Fruit fly (Drosophila melanogaster) whole organism, pupa: ENCODE results near the gene Kr-h1.

ENCODE experiments used
- CG10348 ChIP-seq: fragments of 200-800 bp; sonication (Bioruptor generic); IDR thresholded peaks from 2 replicates; pipeline ENCODE4 v1.3.6; 2022; ENCODE audit warnings: missing biosample characterization, missing genetic modification characterization
- CG12605 ChIP-seq: fragments of 200-800 bp; sonication (Bioruptor generic); IDR thresholded peaks from 2 replicates; pipeline ENCODE4 v1.3.6; 2022; ENCODE audit warnings: missing biosample characterization, missing genetic modification characterization
- CG13204 ChIP-seq: fragments of 200-800 bp; sonication (Bioruptor generic); optimal IDR thresholded peaks from 2 replicates; lab custom pipeline; 2018; ENCODE audit warnings: missing biosample characterization, mild to moderate bottlenecking, missing genetic modification characterization, moderate library complexity
- CG14655 ChIP-seq: fragments of 200-800 bp; sonication (Bioruptor generic); optimal IDR thresholded peaks from 3 replicates; lab custom pipeline; 2017; ENCODE audit warnings: mild to moderate bottlenecking, missing biosample characterization, missing genetic modification reagents, missing genetic modification characterization
- CG15710 ChIP-seq: fragments of 200-800 bp; sonication (Bioruptor generic); optimal IDR thresholded peaks from 2 replicates; lab custom pipeline; 2018; ENCODE audit warnings: missing biosample characterization, mild to moderate bottlenecking, missing genetic modification characterization, moderate library complexity
- CG17806 ChIP-seq: fragments of 200-800 bp; sonication (Bioruptor generic); optimal IDR thresholded peaks from 2 replicates; lab custom pipeline; 2018; ENCODE audit warnings: missing biosample characterization, mild to moderate bottlenecking, missing genetic modification characterization, moderate library complexity
- CG32121 ChIP-seq: fragments of 200-800 bp; sonication (Bioruptor generic); IDR thresholded peaks from 2 replicates; pipeline ENCODE4 v1.3.6; 2022; ENCODE audit warnings: missing biosample characterization, missing genetic modification characterization
- CG34367 ChIP-seq: fragments of 200-800 bp; sonication (Bioruptor generic); optimal IDR thresholded peaks from 2 replicates; lab custom pipeline; 2018; ENCODE audit warnings: missing biosample characterization, mild to moderate bottlenecking, missing genetic modification characterization
- CG4496 ChIP-seq: fragments of 200-800 bp; sonication (Bioruptor generic); IDR thresholded peaks from 3 replicates; pipeline ENCODE4 v1.3.6; 2022; ENCODE audit warnings: missing biosample characterization, missing genetic modification characterization
- CG8159 ChIP-seq: fragments of 200-800 bp; sonication (Bioruptor generic); optimal IDR thresholded peaks from 3 replicates; lab custom pipeline; 2018; ENCODE audit warnings: missing biosample characterization, mild to moderate bottlenecking, missing genetic modification characterization, moderate library complexity
- CG8301 ChIP-seq: fragments of 200-800 bp; sonication (Bioruptor generic); optimal IDR thresholded peaks from 2 replicates; lab custom pipeline; 2018; ENCODE audit warnings: missing biosample characterization, mild to moderate bottlenecking, missing genetic modification characterization
- CG9948 ChIP-seq: fragments of 200-800 bp; sonication (Bioruptor generic); optimal IDR thresholded peaks from 2 replicates; lab custom pipeline; 2018; ENCODE audit warnings: missing biosample characterization, mild to moderate bottlenecking, missing genetic modification characterization, moderate library complexity
- D1 ChIP-seq: fragments of 200-800 bp; sonication (Bioruptor generic); optimal IDR thresholded peaks from 2 replicates; lab custom pipeline; 2018; ENCODE audit warnings: missing biosample characterization, mild to moderate bottlenecking, missing genetic modification characterization, moderate library complexity
- EcR ChIP-seq: fragments of 200-800 bp; sonication (Bioruptor generic); optimal IDR thresholded peaks from 3 replicates; lab custom pipeline; 2019; ENCODE audit warnings: missing biosample characterization, missing genetic modification characterization, mild to moderate bottlenecking, moderate library complexity, missing genetic modification reagents
- Ets98B ChIP-seq: fragments of 200-800 bp; sonication (Bioruptor generic); IDR thresholded peaks from 2 replicates; pipeline ENCODE4 v1.3.6; 2022; ENCODE audit warnings: missing biosample characterization, missing genetic modification characterization
- Pif1A ChIP-seq: fragments of 200-800 bp; sonication (Bioruptor generic); optimal IDR thresholded peaks from 3 replicates; lab custom pipeline; 2016; ENCODE audit warnings: missing biosample characterization, missing genetic modification characterization
- Pif1B ChIP-seq: fragments of 200-800 bp; sonication (Bioruptor generic); optimal IDR thresholded peaks from 3 replicates; lab custom pipeline; 2016; ENCODE audit warnings: missing biosample characterization, missing genetic modification characterization
- Snoo ChIP-seq: fragments of 200-800 bp; sonication (Bioruptor generic); optimal IDR thresholded peaks from 3 replicates; lab custom pipeline; 2017; ENCODE audit warnings: missing biosample characterization, mild to moderate bottlenecking, missing genetic modification characterization, inconsistent platforms
- fd96Ca ChIP-seq: fragments of 200-800 bp; sonication (Bioruptor generic); IDR thresholded peaks from 3 replicates; pipeline ENCODE4 v1.3.6; 2022; ENCODE audit warnings: missing biosample characterization, missing genetic modification characterization
- gl ChIP-seq: fragments of 200-800 bp; sonication (Bioruptor generic); optimal IDR thresholded peaks from 2 replicates; lab custom pipeline; 2018; ENCODE audit warnings: missing biosample characterization, mild to moderate bottlenecking, missing genetic modification characterization
- rn ChIP-seq: fragments of 200-800 bp; sonication (Bioruptor generic); IDR thresholded peaks from 2 replicates; pipeline ENCODE4 v1.3.6; 2022; ENCODE audit warnings: missing biosample characterization, missing genetic modification characterization

Gene Kr-h1

DNA sequence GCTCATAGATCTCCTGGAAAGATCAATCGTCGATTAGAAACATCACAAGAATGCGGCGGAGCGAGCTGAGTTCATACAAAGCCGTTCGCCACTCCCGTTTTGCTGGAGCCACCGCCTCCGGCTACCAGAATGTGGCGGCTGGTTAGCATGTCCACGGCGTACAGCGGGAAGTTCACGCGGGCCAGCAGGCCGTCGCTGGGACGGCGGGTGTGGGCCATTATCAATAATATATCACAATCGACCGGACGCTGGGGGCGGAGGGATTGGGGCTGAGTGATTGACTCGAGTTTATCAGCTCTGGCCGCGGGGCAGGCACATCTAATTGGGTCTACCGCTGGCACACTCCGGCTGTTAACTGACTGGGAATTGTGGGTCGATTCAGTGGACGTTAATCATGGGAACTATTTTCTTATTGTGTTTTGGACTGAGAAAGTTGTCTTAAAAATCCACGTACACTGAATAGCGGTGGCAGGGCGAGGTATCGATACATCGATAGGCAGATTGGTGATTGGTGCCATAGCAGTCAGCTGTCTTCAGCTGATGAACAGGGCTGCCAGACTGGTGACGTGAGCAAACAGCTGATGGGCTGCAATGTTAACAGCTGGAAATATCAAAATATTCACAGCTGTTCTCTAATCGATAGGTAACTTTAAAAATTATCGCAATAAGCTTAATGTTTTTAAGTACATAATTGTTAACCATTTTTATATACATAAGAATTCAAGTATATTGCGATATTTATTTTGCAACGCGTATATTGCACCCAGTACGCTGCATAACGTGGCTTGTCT is 16.3 kb downstream of the Kr-h1 start, which contains the start of gene CG9175:
CG9175 (minus strand) TSS at position 488 of the 791 bp plus-strand sequence.
- no peak for TF ChIP-seq CG8301
- no peak for TF ChIP-seq rn (GFP tag; lab: Robert Waterston, UW)
- TF ChIP-seq CG8159 (tag; lab: Kevin White, UChicago), result no peak
- TF ChIP-seq Pif1B (GFP tag; lab: Kevin White, UChicago), result no peak
- no peak for TF ChIP-seq CG4496 (GFP tag; lab: Robert Waterston, UW)
- no peak for TF ChIP-seq CG15710 (tag; lab: Kevin White, UChicago)
- TF ChIP-seq CG10348 (GFP tag; lab: Robert Waterston, UW), result no peak
- no peak for TF ChIP-seq Ets98B (GFP tag; lab: Robert Waterston, UW)
- no peak for TF ChIP-seq CG34367 (tag; lab: Kevin White, UChicago)
- no peak for TF ChIP-seq CG9948

- TF ChIP-seq fd96Ca (GFP tag; lab: Robert Waterston, UW) (no peak), CG15710 (tag; lab: Kevin White, UChicago) (no peak), CG8301 (no peak), Snoo (tag; lab: Kevin White, UChicago) (no peak), rn (GFP tag; lab: Robert Waterston, UW) (no peak), CG12605 (GFP tag; lab: Robert Waterston, UW) (no peak), CG14655 (GFP tag; lab: Kevin White, UChicago) (no peak), D1 (tag; lab: Kevin White, UChicago) (no peak), EcR (GFP tag; lab: Kevin White, UChicago) (no peak), CG32121 (GFP tag; lab: Robert Waterston, UW) (no peak), CG13204 (no peak), Pif1A (no peak), CG4496 (GFP tag; lab: Robert Waterston, UW) (no peak), Ets98B (GFP tag; lab: Robert Waterston, UW) (no peak), CG34367 (tag; lab: Kevin White, UChicago) (no peak), CG9948 (no peak), CG8159 (tag; lab: Kevin White, UChicago) (no peak), CG17806 (tag; lab: Kevin White, UChicago) (no peak)
Measured at dm6 chr2L:6099270-6099644, 16.9 kb downstream of the Kr-h1 start.

DNA sequence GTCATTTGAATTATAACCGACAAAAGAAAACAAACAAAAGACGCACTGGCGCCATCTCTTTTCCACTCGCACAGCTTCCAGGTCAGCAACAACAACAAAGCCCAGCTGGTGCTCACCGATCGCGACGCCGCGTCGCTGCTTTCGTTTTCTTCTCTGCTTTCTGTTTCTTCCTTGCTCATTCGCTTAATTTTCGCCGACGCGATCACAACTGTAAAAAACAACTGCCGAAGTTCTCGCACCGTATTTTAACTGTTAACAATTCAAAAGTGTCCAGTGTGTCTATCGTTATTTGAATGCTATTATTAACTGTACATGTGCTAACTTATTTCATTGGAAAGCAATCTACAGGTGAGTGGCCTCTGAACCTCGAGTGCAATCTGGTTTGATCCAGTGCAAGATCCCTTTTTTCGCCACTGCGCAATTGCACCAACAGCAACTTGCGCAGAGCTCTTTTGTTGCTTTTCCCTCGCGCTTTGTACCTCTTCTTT is 17.8 kb downstream of the Kr-h1 start, which contains the start of gene stai:
stai (plus strand) TSS at position 176 of the 488 bp plus-strand sequence.
- TF ChIP-seq gl (tag; lab: Kevin White, UChicago) (no peak), CG34367 (tag; lab: Kevin White, UChicago) (peak; percentile 18), CG10348 (GFP tag; lab: Robert Waterston, UW) (no peak), CG8301 (peak; percentile 35), CG4496 (GFP tag; lab: Robert Waterston, UW) (peak; percentile 57; the same call in 2 of the 3 replicates), D1 (tag; lab: Kevin White, UChicago) (no peak), CG14655 (GFP tag; lab: Kevin White, UChicago) (no peak), CG9948 (no peak), EcR (GFP tag; lab: Kevin White, UChicago) (peak; percentile 87), fd96Ca (GFP tag; lab: Robert Waterston, UW) (no peak), rn (GFP tag; lab: Robert Waterston, UW) (no peak), Pif1B (GFP tag; lab: Kevin White, UChicago) (peak; percentile 11), Ets98B (GFP tag; lab: Robert Waterston, UW) (peak; percentile 51; the same call in 1 of the 2 replicates), Pif1A (peak; percentile 27), CG12605 (GFP tag; lab: Robert Waterston, UW) (peak; percentile 58; the same call in 1 of the 2 replicates), CG13204 (peak; percentile 13), CG8159 (tag; lab: Kevin White, UChicago) (no peak), CG15710 (tag; lab: Kevin White, UChicago) (peak; percentile 13), CG32121 (GFP tag; lab: Robert Waterston, UW) (no peak), CG17806 (tag; lab: Kevin White, UChicago) (no peak), Snoo (tag; lab: Kevin White, UChicago) (no peak)

DNA sequence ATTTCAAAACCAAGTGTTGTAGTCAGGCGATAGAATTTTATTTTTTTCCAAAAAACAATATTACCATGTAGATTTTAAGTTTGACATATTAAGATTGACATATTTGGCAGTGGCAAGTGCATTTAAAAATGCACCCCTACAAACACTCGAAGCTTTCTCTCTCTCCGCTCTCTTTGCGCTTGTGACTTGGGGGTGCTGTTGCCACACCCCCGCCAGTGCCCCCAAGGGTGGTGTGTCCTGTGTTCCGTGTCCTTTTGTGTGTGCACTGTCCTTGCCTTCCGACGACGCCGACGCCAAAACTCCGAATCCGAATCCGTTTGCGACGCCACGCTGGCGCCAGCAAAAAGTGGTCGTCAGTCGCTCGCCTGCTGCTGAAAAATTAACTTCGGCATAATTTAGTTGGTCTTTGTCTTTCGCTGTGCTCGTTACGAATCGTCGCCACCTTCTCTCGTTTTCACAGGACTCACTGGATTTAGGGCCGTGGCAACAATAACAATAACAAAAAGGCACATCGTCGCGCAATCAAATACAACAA is 27.0 kb downstream of the Kr-h1 start:
- TF ChIP-seq EcR (GFP tag; lab: Kevin White, UChicago) (no peak), CG10348 (GFP tag; lab: Robert Waterston, UW) (no peak), Snoo (tag; lab: Kevin White, UChicago) (no peak), gl (tag; lab: Kevin White, UChicago) (no peak), CG12605 (GFP tag; lab: Robert Waterston, UW) (no peak), Ets98B (GFP tag; lab: Robert Waterston, UW) (no peak), D1 (tag; lab: Kevin White, UChicago) (no peak), CG4496 (GFP tag; lab: Robert Waterston, UW) (no peak), CG14655 (GFP tag; lab: Kevin White, UChicago) (no peak), CG13204 (no peak), CG17806 (tag; lab: Kevin White, UChicago) (no peak), CG32121 (GFP tag; lab: Robert Waterston, UW) (no peak)

DNA sequence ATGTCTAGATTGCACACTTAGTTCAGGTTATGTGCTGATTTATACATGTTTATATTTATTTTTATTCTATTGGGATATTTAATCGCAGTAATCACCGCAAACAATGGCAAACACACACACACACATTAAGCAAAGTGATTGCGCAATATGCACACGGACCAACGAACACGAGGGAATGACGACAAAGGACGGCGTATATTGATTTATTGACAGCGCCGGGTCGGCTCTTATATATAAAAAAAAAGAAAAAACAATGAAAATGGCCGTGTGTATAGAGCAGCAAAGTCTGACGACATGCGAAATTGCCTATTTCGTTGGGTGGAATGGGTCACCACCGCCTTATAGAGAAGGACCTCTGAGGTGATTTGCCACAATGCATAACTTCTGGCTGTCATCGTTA is 28.4 kb downstream of the Kr-h1 start:
- no peak for TF ChIP-seq CG13204
